Fruit fly (Drosophila melanogaster) whole organism: ENCODE measurements around the gene CG17211.

Experiments used
- CG8478 ChIP-seq: fragments of >200 bp; optimal IDR thresholded peaks from 2 replicates; lab custom pipeline; 2018; ENCODE audit warnings: inconsistent platforms
- EcR ChIP-seq, 2 experiments: fragments of >200 bp; optimal IDR thresholded peaks; 2 replicates each; lab custom pipeline; 2017; ENCODE audit warnings: missing biosample characterization in 2 of 2, missing genetic modification characterization in 2 of 2, missing genetic modification reagents in 2 of 2
- usp ChIP-seq: fragments of >200 bp; optimal IDR thresholded peaks from 2 replicates; lab custom pipeline; 2017; ENCODE audit warnings: missing biosample characterization, missing genetic modification characterization, mixed read lengths

dm6 chr2L:12137708-12138107 is 23.5 kb downstream of the CG17211 start, which contains the start of gene Gr33a:
- TF ChIP-seq usp (GFP tag; lab: Kevin White, UChicago), result no peak
- TF ChIP-seq EcR (GFP tag; optimal IDR thresholded peaks at IDR 0.05; lab: Kevin White, UChicago), result no peak
- no peak for TF ChIP-seq CG8478 (lab: Kevin White, UChicago)
